Fruit fly (Drosophila melanogaster) ovary, adult (tissue): ENCODE measurements around the gene CG14282.

Experiments used
- CG17801 ChIP-seq: fragments of 200-800 bp; optimal IDR thresholded peaks from 2 replicates; lab custom pipeline; 2019; ENCODE audit warnings: missing biosample characterization, mild to moderate bottlenecking, missing genetic modification characterization, moderate library complexity; ENCODE audit not compliant: partially characterized antibody

The CG14282 gene

DNA sequence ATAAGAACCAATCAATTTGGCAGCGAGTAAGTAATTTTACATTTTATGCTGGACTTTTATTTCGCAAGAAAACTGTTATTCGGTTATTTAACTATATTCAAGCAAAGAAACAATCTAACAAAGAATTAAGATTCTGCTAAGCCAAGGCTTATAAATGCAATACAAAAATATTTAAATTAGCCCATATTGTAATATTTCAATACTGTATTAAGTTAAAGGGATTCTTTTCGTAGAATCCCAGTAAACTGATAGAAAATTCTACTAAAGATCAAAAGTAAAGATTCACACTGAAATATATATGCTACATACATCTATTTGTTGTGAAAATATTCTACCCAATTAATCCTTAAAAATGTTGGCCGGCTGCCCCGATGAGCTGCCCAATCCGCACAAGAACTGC lies at the start of gene CG14282:
Gene CG14282, plus strand, starts transcription at position 301 of the 400 bp plus-strand sequence.
- no peak for TF ChIP-seq CG17801

DNA sequence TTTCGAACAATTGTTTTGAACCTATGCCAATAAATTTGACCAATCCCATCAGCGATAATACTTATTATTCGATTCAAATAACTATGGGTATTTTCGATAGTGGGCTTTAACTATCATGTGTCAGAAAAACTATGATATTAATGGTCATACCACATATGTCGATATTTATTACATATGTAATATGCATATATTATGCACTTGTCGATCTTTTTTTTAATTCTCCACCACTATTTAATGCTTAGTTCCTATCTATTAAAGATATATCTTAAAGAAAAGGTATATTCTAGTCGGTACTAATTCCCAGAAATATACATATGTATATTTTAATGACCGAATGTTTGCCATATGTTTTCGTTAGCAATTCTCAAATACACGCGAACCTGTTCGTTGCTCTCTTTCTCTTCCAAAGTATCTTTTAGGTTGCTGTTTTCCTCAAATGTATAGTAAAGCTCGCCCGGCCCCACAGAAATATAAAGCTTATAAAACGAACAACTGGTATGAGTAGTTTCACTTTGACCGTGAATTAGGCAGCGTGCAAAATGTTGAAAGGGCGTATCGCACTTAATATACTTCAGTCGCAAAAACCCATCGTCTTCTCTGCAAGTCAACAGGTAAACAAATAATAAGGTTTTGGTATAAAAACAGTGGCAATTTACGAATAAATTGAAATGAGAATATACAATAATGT lies 44.5 kb upstream of the CG14282 start, which contains the start of gene Cyp12a5:
Gene Cyp12a5, plus strand, starts transcription at position 503 of the 688 bp plus-strand sequence.
- no peak for TF ChIP-seq CG17801

DNA sequence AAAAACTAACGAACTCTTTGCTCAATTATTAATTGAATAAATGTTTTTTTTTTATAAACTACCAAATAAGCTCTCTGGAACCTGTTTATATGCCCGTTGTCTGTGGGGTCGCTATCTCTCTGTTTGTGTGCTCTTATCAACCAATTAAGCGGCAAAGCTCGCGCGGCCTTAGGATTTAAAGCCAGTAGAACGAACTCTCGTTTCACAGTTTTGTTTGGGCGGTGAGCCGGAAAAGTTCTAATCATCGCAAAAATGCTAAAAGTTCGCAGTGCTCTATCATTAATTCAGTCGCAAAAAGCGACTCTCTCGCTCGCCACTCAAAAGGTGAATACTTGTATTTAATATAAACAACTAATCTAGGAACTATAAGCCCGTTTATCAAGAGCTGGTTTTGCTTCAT lies 41.8 kb upstream of the CG14282 start, which contains the start of gene Cyp12a4:
Gene Cyp12a4, plus strand, starts transcription at position 202 of the 400 bp plus-strand sequence.
- no peak for TF ChIP-seq CG17801

DNA sequence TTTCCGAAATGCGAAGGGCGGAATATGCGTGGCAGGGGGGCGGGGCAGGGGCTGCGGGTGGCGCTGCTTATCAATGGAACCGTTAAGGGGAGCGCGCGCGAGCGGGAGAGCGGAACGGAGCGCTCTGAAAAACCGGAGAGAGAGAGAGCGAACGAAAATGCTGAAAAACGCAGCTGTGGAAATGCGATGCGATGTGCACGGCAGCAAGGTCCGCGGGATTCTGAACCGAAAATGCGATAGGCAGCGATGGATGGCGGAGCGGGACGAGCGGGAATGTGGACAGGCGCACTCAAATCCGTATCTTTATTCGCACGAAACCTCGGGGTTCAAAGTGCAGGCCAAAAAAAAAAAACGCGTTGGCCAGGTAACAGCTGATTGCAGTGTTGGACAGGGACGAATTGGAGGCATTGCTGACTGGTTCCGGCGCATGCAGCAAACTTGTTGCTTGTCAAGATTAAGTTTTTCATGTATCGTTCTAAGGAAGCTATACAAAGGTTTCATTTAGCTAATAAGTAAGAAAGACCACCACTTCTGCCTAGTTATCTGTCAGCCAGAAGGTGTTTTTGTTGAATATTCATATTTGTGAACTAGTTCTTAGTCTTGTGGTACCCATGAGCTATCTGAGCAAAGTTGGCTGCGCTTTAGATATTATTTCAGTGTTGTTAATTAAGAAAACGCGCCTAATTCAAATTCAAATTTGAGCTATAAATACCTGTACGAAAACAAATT lies 29.1 kb upstream of the CG14282 start, which contains the start of gene Ppcs:
Gene Ppcs, minus strand, starts transcription at position 400 of the 729 bp plus-strand sequence.
- peak; percentile 72 for TF ChIP-seq CG17801

DNA sequence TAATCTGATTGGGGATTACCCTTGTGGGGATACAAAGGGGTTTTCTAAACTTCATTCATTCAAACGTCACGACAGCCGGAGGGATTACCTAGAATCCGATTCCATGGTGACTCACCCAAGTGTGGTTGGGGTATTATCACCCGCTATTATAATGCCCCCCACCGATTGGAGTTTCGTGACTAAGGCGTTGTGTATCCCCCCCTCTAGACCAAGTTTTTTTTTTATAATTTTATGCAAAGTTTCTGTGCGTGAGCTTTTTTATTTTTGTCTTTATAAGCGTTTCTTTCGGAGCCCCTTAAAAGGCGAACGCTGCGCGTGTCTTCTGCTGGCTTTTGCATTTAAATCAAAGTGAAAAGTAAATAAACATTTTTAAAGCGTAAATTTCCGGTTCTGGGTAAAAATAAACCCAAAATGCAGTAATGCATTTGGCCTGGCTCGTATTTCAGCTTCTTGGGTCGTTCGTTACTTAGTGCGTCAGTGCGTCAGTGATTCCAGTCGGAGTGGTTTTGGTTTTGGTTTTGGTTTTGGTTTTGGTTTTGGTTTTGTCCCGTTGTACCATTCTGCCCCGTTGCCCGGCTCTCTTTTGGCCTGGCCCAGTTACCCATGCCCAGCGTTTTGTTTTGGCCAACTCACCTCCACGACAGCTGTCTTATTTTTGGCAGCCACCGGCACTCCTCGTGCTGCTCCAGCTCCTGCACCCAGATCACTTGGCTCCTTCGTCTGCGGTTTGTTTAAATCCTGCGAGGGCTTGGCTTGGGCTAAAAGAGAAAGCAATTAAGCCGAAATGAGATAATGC lies 25.7 kb upstream of the CG14282 start:
- TF ChIP-seq CG17801 = no peak

DNA sequence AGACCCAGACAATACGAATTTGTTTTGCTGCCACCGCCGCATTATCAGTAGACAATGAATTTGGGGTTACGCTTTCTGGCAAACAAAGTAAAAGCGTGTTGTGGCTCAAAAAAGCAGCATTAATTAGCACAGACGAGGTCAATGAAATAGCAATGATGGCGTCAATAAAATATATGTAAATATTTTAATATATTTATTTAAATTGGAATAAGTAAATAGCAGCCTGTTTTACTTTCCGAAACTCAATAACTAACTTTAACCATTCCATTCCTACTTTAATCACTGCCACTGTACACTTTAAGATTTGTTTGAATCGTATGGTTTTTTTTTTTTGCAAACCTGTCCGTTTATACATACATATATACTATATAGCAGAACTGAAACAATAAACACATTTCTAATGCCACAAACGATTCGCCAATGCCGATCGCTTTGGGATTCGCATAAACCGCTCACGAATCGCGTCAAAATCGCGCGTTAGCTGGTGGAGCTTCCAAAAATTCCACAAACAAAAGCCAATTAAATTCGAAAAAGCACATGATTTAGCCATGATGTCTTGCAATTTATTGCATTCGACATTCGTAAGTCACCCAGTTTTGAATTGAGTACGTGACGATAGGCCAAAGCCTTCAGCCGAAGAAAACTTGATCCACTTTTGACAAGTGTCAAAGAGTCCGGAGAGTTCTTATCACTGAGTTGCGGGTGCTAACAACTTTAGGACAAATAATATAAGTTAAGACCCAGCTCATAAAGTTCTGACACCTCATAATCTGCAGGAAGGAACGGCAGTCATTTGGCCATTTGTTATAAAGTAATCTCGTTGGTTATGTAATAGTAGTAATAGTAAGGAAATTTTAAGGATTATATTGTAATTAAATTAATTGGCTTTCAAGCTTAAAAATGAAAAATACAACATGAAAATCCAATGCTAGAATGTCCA lies 24.7 kb upstream of the CG14282 start:
- no peak for TF ChIP-seq CG17801

DNA sequence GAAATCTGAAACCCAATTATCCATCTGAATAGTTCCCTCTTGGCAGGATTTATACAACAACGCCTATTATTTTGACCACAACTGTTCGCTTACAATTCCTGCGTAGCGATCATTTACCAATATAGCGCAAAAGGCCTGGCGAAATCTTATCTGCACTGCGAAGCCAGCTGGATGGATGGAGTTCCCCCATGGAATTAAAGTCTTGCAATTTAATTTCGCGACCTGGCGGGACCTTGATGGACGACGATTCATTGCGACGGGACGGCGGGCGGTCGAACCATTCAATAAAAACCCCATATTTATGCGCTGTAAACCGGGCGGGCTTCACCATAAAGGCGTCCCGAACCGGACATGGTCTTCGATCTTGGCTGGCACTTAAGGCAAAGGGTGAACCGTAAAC lies 24.0 kb upstream of the CG14282 start:
- TF ChIP-seq CG17801 = no peak

DNA sequence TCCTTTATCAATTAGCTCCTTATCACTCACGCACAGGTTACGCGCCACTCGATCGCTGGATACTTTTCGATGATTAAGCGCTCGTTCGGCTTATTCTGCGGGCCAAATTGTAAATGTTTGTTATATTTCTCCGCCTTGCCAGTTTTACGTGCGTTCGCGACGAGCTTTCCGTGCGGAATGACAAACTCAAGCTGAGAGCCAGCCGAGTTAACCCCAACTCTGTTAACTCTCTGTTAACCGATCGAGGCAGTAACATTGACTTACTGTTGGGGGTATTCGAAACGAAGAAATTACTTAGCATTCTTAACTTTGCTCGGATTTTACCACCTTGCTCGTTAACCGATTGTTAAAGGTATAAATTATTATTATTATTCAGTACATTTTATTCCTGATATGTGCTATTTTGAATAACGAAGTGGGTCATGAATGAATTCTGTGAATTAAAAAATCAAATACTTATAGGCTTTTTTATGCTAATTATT lies 23.3 kb upstream of the CG14282 start, which contains the start of gene CG5835:
Gene CG5835, minus strand, starts transcription at position 185 of the 482 bp plus-strand sequence.
- TF ChIP-seq CG17801 = peak; percentile 50

DNA sequence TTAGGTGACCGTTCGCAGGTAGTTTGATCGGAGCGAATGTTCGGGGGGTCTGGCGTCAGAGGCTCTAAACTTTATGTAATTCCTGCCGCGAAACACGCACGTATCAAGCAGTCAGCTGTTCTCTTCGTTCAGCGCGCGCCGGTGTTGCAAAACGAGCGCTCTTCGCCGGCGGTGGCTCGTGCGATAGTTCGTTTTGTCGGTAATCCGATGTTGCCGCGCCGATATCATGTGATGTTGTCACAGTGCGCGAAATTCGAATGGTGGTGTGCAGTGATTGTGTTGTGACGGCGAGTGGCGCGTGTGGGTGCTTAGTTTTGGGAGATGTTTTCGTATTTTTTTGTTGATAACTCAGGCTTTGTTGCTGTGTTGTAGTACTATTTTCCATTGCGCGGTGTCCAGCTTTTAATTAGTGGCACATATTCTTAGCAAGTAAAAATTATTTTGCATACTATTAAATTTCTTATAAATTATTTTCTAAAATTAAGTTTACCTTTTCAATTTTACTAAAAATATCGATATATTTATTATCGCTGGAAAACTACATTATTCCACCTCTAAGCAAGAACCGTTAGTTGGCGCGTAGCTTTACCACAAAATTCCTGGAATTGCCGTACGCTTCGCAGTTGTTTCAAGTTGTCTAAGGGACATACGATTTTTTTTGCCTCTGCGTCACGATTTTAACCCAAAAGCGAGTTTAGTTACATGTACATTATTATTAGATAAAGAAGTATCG lies 20.0 kb upstream of the CG14282 start, which contains the start of gene nanos:
Gene nanos, plus strand, starts transcription at position 569 of the 733 bp plus-strand sequence.
- peak; percentile 38 for TF ChIP-seq CG17801

DNA sequence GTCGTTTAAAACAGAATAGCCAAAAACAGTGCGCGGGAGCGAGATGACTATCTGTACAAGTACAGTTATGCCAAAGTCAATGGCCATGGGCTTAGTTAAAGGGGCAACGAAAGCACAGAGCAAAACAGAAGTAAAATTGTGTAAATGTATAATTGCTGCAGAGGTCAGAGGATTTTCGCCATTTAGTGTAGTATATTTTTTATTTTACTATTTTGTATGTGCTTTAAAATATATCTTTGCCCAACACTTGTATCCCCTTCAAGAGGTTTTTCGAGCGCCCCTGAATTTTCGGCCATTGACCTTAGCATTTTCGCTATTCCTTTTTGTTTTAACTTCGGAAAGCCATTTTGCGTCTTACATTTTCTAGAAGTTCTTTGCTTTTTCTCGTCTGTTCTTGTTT lies 18.8 kb upstream of the CG14282 start:
- TF ChIP-seq CG17801 = peak; percentile 86

DNA sequence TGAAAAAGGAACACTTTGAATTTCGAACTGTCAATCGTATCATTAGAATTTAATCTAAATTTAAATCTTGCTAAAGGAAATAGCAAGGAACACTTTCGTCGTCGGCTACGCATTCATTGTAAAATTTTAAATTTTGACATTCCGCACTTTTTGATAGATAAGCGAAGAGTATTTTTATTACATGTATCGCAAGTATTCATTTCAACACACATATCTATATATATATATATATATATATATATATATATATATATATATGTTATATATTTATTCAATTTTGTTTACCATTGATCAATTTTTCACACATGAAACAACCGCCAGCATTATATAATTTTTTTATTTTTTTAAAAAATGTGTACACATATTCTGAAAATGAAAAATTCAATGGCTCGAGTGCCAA lies 17.0 kb upstream of the CG14282 start, which contains the start of gene CG11779:
Gene CG11779, minus strand, starts transcription at position 101 of the 400 bp plus-strand sequence.
- no peak for TF ChIP-seq CG17801

DNA sequence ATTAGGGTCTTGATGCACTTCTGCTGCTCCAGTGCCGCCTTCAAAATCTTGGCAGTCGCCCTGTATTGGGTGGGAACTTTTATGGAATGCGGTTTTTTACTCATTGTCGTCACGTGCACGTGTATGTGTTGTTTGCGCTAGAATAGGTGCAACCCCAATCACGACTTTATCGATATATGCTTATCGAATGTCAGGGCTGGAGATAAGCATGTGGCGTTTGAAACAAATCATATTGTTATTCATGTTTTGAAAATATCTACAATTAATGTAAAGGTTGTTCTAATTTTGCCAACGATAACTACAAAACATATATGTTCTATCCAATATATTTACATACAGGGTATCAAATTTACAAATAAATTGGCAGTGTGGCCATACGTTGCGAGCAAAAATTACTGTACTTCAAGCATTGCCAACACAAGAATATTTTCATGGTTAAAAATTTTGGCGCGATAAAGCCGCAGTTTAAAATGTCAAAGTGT lies 14.6 kb upstream of the CG14282 start, which contains the start of the genes CG42359 and Nsun5:
Gene CG42359, minus strand, starts transcription at position 166 of the 482 bp plus-strand sequence.
Gene Nsun5, minus strand, starts transcription at position 166 of the 482 bp plus-strand sequence.
- peak; percentile 87 for TF ChIP-seq CG17801

DNA sequence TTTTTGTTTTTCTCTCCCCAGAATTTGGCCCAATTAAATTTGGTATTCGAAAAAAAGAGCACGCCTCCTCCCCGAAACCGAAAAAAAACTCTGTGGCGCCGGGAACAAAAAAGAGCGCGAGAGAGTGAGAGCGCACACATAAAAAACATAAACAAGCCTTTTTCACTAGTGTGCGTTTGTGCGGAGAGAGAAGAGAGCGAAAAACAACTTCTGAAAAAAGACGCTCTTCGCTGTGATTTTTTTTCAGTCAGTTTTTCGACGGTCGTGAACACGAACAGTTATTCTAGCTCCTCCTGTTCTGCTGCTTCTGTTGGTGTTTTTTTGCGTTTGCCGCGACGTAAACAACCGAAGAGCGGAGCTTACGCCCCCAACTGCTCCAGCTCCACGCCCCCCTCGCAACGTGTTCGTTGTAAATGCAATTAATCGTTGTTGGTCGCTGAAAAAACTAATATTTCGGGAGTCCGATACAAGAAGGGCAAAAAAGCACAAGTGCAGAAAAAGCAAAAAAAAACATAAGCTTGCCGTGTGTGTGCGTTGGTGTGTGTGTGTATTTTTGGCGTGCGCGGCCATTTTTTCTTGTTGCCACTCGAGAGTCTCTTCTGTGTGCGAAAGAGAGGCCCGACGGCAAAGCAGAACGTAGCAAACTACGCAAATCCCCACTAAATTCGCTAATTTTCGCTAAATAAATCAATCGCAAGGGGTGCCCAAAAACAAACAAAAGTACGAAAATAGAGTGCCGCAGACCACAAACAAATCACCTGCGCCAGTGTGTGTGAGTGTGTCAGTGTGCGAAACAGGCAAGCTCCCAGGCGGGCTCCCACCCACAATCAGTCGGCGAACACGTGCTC lies 12.6 kb upstream of the CG14282 start, which contains the start of gene sqz:
Gene sqz, plus strand, starts transcription at position 240 of the 848 bp plus-strand sequence.
- TF ChIP-seq CG17801 = peak; percentile 83
